Fruit fly (Drosophila melanogaster) whole organism, adult: ENCODE results near the gene Irbp18.

Experiments
- CG11617 ChIP-seq: fragments of 200-800 bp; sonication (Bioruptor generic); optimal IDR thresholded peaks from 2 replicates; lab custom pipeline; 2017; ENCODE audit warnings: mild to moderate bottlenecking, missing biosample characterization, missing genetic modification reagents, missing genetic modification characterization
- CG12768 ChIP-seq: fragments of 200-800 bp; sonication (Bioruptor generic); optimal IDR thresholded peaks from 2 replicates; lab custom pipeline; 2017; ENCODE audit warnings: missing biosample characterization, missing genetic modification characterization, mild to moderate bottlenecking, moderate library complexity, missing genetic modification reagents
- CG14711 ChIP-seq: fragments of 200-800 bp; sonication (Bioruptor generic); optimal IDR thresholded peaks from 2 replicates; lab custom pipeline; 2018; ENCODE audit warnings: missing biosample characterization, mild to moderate bottlenecking, missing genetic modification characterization, moderate library complexity
- CG1620 ChIP-seq: fragments of 200-800 bp; sonication (Bioruptor generic); optimal IDR thresholded peaks from 2 replicates; lab custom pipeline; 2016; ENCODE audit warnings: missing biosample characterization, missing genetic modification characterization
- CG33017 ChIP-seq: fragments of 200-800 bp; sonication (Bioruptor generic); optimal IDR thresholded peaks from 2 replicates; lab custom pipeline; 2018; ENCODE audit warnings: missing biosample characterization, mild to moderate bottlenecking, missing genetic modification characterization, moderate library complexity
- CG5204 ChIP-seq: fragments of 200-800 bp; sonication (Bioruptor generic); optimal IDR thresholded peaks from 2 replicates; lab custom pipeline; 2016; ENCODE audit warnings: missing biosample characterization, missing genetic modification characterization
- CG7045 ChIP-seq: fragments of 200-800 bp; sonication (Bioruptor generic); optimal IDR thresholded peaks from 2 replicates; lab custom pipeline; 2017; ENCODE audit warnings: missing biosample characterization, mild to moderate bottlenecking, missing genetic modification characterization
- CG7101 ChIP-seq: fragments of 200-800 bp; sonication (Bioruptor generic); optimal IDR thresholded peaks from 2 replicates; lab custom pipeline; 2018; ENCODE audit warnings: missing biosample characterization, mild to moderate bottlenecking, missing genetic modification characterization, moderate library complexity
- Clk ChIP-seq: fragments of 200-800 bp; sonication (Bioruptor generic); optimal IDR thresholded peaks from 2 replicates; lab custom pipeline; 2017; ENCODE audit warnings: missing biosample characterization, missing genetic modification characterization
- Crg-1 ChIP-seq: fragments of 200-800 bp; sonication (Bioruptor generic); optimal IDR thresholded peaks from 2 replicates; lab custom pipeline; 2016; ENCODE audit warnings: missing biosample characterization, missing genetic modification characterization
- Hr96 ChIP-seq: fragments of 200-800 bp; sonication (Bioruptor generic); optimal IDR thresholded peaks from 2 replicates; lab custom pipeline; 2016; ENCODE audit warnings: missing biosample characterization, missing genetic modification characterization
- Mnt ChIP-seq: fragments of 200-800 bp; sonication (Bioruptor generic); optimal IDR thresholded peaks from 2 replicates; lab custom pipeline; 2016; ENCODE audit warnings: missing biosample characterization, mild to moderate bottlenecking, missing genetic modification characterization
- bab1 ChIP-seq: fragments of 200-800 bp; sonication (Bioruptor generic); optimal IDR thresholded peaks from 3 replicates; lab custom pipeline; 2019; ENCODE audit warnings: missing biosample characterization, mild to moderate bottlenecking, missing genetic modification characterization, moderate library complexity
- cic ChIP-seq: fragments of 200-800 bp; sonication (Bioruptor generic); optimal IDR thresholded peaks from 2 replicates; lab custom pipeline; 2017; ENCODE audit warnings: missing biosample characterization, mild to moderate bottlenecking, missing genetic modification characterization, moderate library complexity
- cnc ChIP-seq, 2 experiments: fragments of >200 bp; optimal IDR thresholded peaks; 2 replicates each; lab custom pipeline; 2017
- kay ChIP-seq: fragments of 200-800 bp; sonication (Bioruptor generic); peaks from one replicate; lab custom pipeline; 2016; ENCODE audit warnings: missing biosample characterization, missing genetic modification characterization, borderline replicate concordance
- ovo ChIP-seq: fragments of 200-800 bp; sonication (Bioruptor generic); optimal IDR thresholded peaks from 2 replicates; lab custom pipeline; 2016; ENCODE audit warnings: missing biosample characterization, missing genetic modification characterization
- pad ChIP-seq: fragments of 200-800 bp; sonication (Bioruptor generic); optimal IDR thresholded peaks from 3 replicates; lab custom pipeline; 2017; ENCODE audit warnings: missing biosample characterization, missing genetic modification characterization, mild to moderate bottlenecking, moderate library complexity, missing genetic modification reagents
- tj ChIP-seq: fragments of 200-800 bp; sonication (Bioruptor generic); optimal IDR thresholded peaks from 3 replicates; lab custom pipeline; 2017; ENCODE audit warnings: missing biosample characterization, mild to moderate bottlenecking, missing genetic modification characterization, moderate library complexity
- toe ChIP-seq: fragments of 200-800 bp; sonication (Bioruptor generic); optimal IDR thresholded peaks from 2 replicates; lab custom pipeline; 2016; ENCODE audit warnings: missing biosample characterization, missing genetic modification characterization

The Irbp18 gene

dm6 chr3L:11097982-11098663 lies at the start of gene Irbp18, which contains the start of gene APP-BP1:
TSS of gene Irbp18 (minus strand) at chr3L:11098186.
TSS of gene APP-BP1 (plus strand) at chr3L:11098412.
- TF ChIP-seq CG7101 (tag; lab: Kevin White, UChicago), result peak; percentile 92
- no peak for TF ChIP-seq cnc (optimal IDR thresholded peaks at IDR 0.05; lab: Kevin White, UChicago)
- peak; percentile 89 for TF ChIP-seq pad (GFP tag; lab: Kevin White, UChicago)
- TF ChIP-seq cic, result peak; percentile 71
- peak; percentile 96 for TF ChIP-seq CG1620
- TF ChIP-seq CG7045 (GFP tag; lab: Kevin White, UChicago), result peak; percentile 93
- TF ChIP-seq toe, result peak; percentile 96
- peak; percentile 95 for TF ChIP-seq bab1 (GFP tag; lab: Kevin White, UChicago)
- peak; percentile 84 for TF ChIP-seq ovo (GFP tag; lab: Kevin White, UChicago)
- peak; percentile 88 for TF ChIP-seq CG14711 (tag; lab: Kevin White, UChicago)
- TF ChIP-seq Hr96 (GFP tag; lab: Kevin White, UChicago), result peak; percentile 92
- TF ChIP-seq tj (GFP tag; lab: Kevin White, UChicago), result peak; percentile 80
- TF ChIP-seq CG5204 (GFP tag; lab: Kevin White, UChicago), result peak; percentile 96
- TF ChIP-seq CG12768 (GFP tag; lab: Kevin White, UChicago), result peak; percentile 96
- peak; percentile 97 for TF ChIP-seq CG11617 (GFP tag; lab: Kevin White, UChicago)
- peak; percentile 98 for TF ChIP-seq Crg-1
- TF ChIP-seq CG33017, result peak; percentile 86
- peak; percentile 85 for TF ChIP-seq Clk (GFP tag; lab: Kevin White, UChicago)
- TF ChIP-seq kay (GFP tag; lab: Kevin White, UChicago), result peak; percentile 97
- TF ChIP-seq Mnt (GFP tag; lab: Kevin White, UChicago), result peak; percentile 89

- no peak for TF ChIP-seq CG7045 (GFP tag; lab: Kevin White, UChicago)
- no peak for TF ChIP-seq Crg-1
- no peak for TF ChIP-seq pad (GFP tag; lab: Kevin White, UChicago)
- TF ChIP-seq toe, result no peak
- no peak for TF ChIP-seq CG7101 (tag; lab: Kevin White, UChicago)
These were observed 49.7 kb upstream of the Irbp18 start for dm6 chr3L:11147675-11148074.

- TF ChIP-seq Mnt (GFP tag; lab: Kevin White, UChicago) (no peak), CG5204 (GFP tag; lab: Kevin White, UChicago) (no peak), CG7101 (tag; lab: Kevin White, UChicago) (no peak), CG14711 (tag; lab: Kevin White, UChicago) (no peak), kay (GFP tag; lab: Kevin White, UChicago) (no peak), CG12768 (GFP tag; lab: Kevin White, UChicago) (no peak), Hr96 (GFP tag; lab: Kevin White, UChicago) (no peak), pad (GFP tag; lab: Kevin White, UChicago) (no peak), bab1 (GFP tag; lab: Kevin White, UChicago) (no peak), CG33017 (no peak), cnc (optimal IDR thresholded peaks at IDR 0.05; lab: Kevin White, UChicago) (no peak)
These were observed 47.1 kb upstream of the Irbp18 start for dm6 chr3L:11145065-11145464.

- no peak for TF ChIP-seq bab1 (GFP tag; lab: Kevin White, UChicago)
- no peak for TF ChIP-seq toe
- TF ChIP-seq CG33017, result no peak
- no peak for TF ChIP-seq ovo (GFP tag; lab: Kevin White, UChicago)
- TF ChIP-seq pad (GFP tag; lab: Kevin White, UChicago), result no peak
- no peak for TF ChIP-seq CG7045 (GFP tag; lab: Kevin White, UChicago)
- no peak for TF ChIP-seq tj (GFP tag; lab: Kevin White, UChicago)
- no peak for TF ChIP-seq CG11617 (GFP tag; lab: Kevin White, UChicago)
- no peak for TF ChIP-seq CG7101 (tag; lab: Kevin White, UChicago)
- TF ChIP-seq Crg-1, result no peak
- no peak for TF ChIP-seq cic
- TF ChIP-seq Mnt (GFP tag; lab: Kevin White, UChicago), result no peak
These were observed 40.9 kb upstream of the Irbp18 start for dm6 chr3L:11138862-11139261.

- TF ChIP-seq tj (GFP tag; lab: Kevin White, UChicago) (no peak), Crg-1 (no peak), Hr96 (GFP tag; lab: Kevin White, UChicago) (no peak), ovo (GFP tag; lab: Kevin White, UChicago) (no peak), cic (no peak), CG12768 (GFP tag; lab: Kevin White, UChicago) (no peak), CG14711 (tag; lab: Kevin White, UChicago) (no peak), CG7045 (GFP tag; lab: Kevin White, UChicago) (no peak), pad (GFP tag; lab: Kevin White, UChicago) (no peak), cnc (optimal IDR thresholded peaks at IDR 0.05; lab: Kevin White, UChicago) (no peak), CG11617 (GFP tag; lab: Kevin White, UChicago) (no peak), CG33017 (no peak), CG1620 (no peak), bab1 (GFP tag; lab: Kevin White, UChicago) (no peak), Clk (GFP tag; lab: Kevin White, UChicago) (no peak)
These were observed 38.4 kb upstream of the Irbp18 start for dm6 chr3L:11136349-11136748.

dm6 chr3L:11135846-11136245 lies 37.9 kb upstream of the Irbp18 start, which contains the start of gene IRSp53:
TSS of gene IRSp53 (plus strand) at chr3L:11136049.
- TF ChIP-seq CG7101 (tag; lab: Kevin White, UChicago) (peak; percentile 4), kay (GFP tag; lab: Kevin White, UChicago) (peak; percentile 66), toe (no peak), CG33017 (no peak), bab1 (GFP tag; lab: Kevin White, UChicago) (peak; percentile 69), Mnt (GFP tag; lab: Kevin White, UChicago) (peak; percentile 46)
